Worm (Caenorhabditis elegans) whole organism, young adult: ENCODE data around the gene mars-1.
A peak's percentile ranks its signal among the peaks of the same experiment; 100 is the strongest.

Experiments used
- B0336.3 ChIP-seq: fragments of 200-800 bp; sonication (Bioruptor generic); IDR thresholded peaks from 2 replicates; pipeline ENCODE4 v1.3.6; 2022; ENCODE audit warnings: missing genetic modification characterization, missing compliant biosample characterization
- F23B12.7 ChIP-seq: sonication (generic microtip); optimal IDR thresholded peaks from 2 replicates; lab custom pipeline; 2017; ENCODE audit warnings: missing genetic modification characterization, mild to moderate bottlenecking, missing compliant biosample characterization, antibody characterized with exemption, moderate library complexity; ENCODE audit not compliant: insufficient read depth
- F39B2.1 ChIP-seq: fragments of 200-800 bp; sonication (Bioruptor generic); IDR thresholded peaks from 2 replicates; pipeline ENCODE4 v1.3.6; 2022; ENCODE audit warnings: missing genetic modification reagents, missing genetic modification characterization, missing compliant biosample characterization
- F52B5.7 ChIP-seq: sonication (generic microtip); optimal IDR thresholded peaks from 2 replicates; lab custom pipeline; 2016; ENCODE audit warnings: mild to moderate bottlenecking, missing genetic modification characterization, missing compliant biosample characterization
- F57C9.4 ChIP-seq: sonication (generic microtip); optimal IDR thresholded peaks from 2 replicates; lab custom pipeline; 2017; ENCODE audit warnings: mild to moderate bottlenecking, missing genetic modification characterization, missing compliant biosample characterization
- K11D2.4 ChIP-seq: fragments of 200-800 bp; sonication (Bioruptor generic); IDR thresholded peaks from 2 replicates; pipeline ENCODE4 v1.3.6; 2022; ENCODE audit warnings: missing genetic modification reagents, missing genetic modification characterization, missing compliant biosample characterization
- T26A5.8 ChIP-seq: sonication (generic microtip); optimal IDR thresholded peaks from 2 replicates; lab custom pipeline; 2016; ENCODE audit warnings: missing genetic modification characterization, missing compliant biosample characterization
- Y53F4B.3 ChIP-seq: fragments of 200-800 bp; sonication (Bioruptor generic); IDR thresholded peaks from 2 replicates; pipeline ENCODE4 v1.3.6; 2022; ENCODE audit warnings: missing genetic modification reagents, missing genetic modification characterization, missing compliant biosample characterization
- Y67H2A.10 ChIP-seq: fragments of 200-800 bp; sonication (Bioruptor generic); conservative IDR thresholded peaks from 2 replicates; pipeline ENCODE4 v1.3.6; 2022; ENCODE audit warnings: missing genetic modification reagents, missing genetic modification characterization, missing compliant biosample characterization
- Y79H2A.3 ChIP-seq: fragments of 200-800 bp; sonication (Bioruptor generic); conservative IDR thresholded peaks from 2 replicates; pipeline ENCODE4 v1.3.6; 2022; ENCODE audit warnings: missing genetic modification reagents, missing genetic modification characterization, missing compliant biosample characterization
- atf-7 ChIP-seq: sonication (generic microtip); optimal IDR thresholded peaks from 2 replicates; lab custom pipeline; 2017; ENCODE audit warnings: mild to moderate bottlenecking, missing genetic modification characterization, missing compliant biosample characterization
- ceh-100 ChIP-seq: fragments of 200-800 bp; sonication (Bioruptor generic); IDR thresholded peaks from 2 replicates; pipeline ENCODE4 v1.3.6; 2022; ENCODE audit warnings: missing genetic modification reagents, missing genetic modification characterization, missing compliant biosample characterization
- ceh-27 ChIP-seq: fragments of 200-800 bp; sonication (Bioruptor generic); optimal IDR thresholded peaks from 2 replicates; lab custom pipeline; 2018; ENCODE audit warnings: mild to moderate bottlenecking, missing genetic modification characterization, moderate library complexity, missing compliant biosample characterization
- ceh-40 ChIP-seq: fragments of 200-800 bp; sonication (Bioruptor generic); IDR thresholded peaks from 2 replicates; pipeline ENCODE4 v1.3.6; 2022; ENCODE audit warnings: missing genetic modification characterization, missing compliant biosample characterization
- ceh-79 ChIP-seq: sonication (generic microtip); optimal IDR thresholded peaks from 2 replicates; lab custom pipeline; 2017; ENCODE audit warnings: mild to moderate bottlenecking, missing genetic modification characterization, missing compliant biosample characterization
- dpff-1 ChIP-seq: sonication (generic microtip); optimal IDR thresholded peaks from 2 replicates; lab custom pipeline; 2017; ENCODE audit warnings: mild to moderate bottlenecking, missing genetic modification characterization, missing compliant biosample characterization
- egl-18 ChIP-seq: fragments of 200-800 bp; sonication (Bioruptor generic); IDR thresholded peaks from 2 replicates; pipeline ENCODE4 v1.3.6; 2022; ENCODE audit warnings: missing genetic modification reagents, missing genetic modification characterization, missing compliant biosample characterization
- egl-44 ChIP-seq: fragments of 200-800 bp; sonication (Bioruptor generic); IDR thresholded peaks from 2 replicates; pipeline ENCODE4 v1.3.6; 2022; ENCODE audit warnings: missing genetic modification reagents, missing genetic modification characterization, missing compliant biosample characterization
- egrh-3 ChIP-seq: fragments of 200-800 bp; sonication (Bioruptor generic); IDR thresholded peaks from 2 replicates; pipeline ENCODE4 v1.3.6; 2022; ENCODE audit warnings: missing genetic modification reagents, missing genetic modification characterization, missing compliant biosample characterization
- gei-17 ChIP-seq: fragments of 200-800 bp; sonication (Bioruptor generic); optimal IDR thresholded peaks from 2 replicates; lab custom pipeline; 2018; ENCODE audit warnings: mild to moderate bottlenecking, missing genetic modification characterization, missing compliant biosample characterization
- him-1 ChIP-seq: sonication (generic microtip); optimal IDR thresholded peaks from 2 replicates; lab custom pipeline; 2016; ENCODE audit warnings: missing genotype, missing genetic modification reagents, missing genetic modification characterization, missing compliant biosample characterization
- hrde-1 ChIP-seq: sonication (generic microtip); optimal IDR thresholded peaks from 2 replicates; lab custom pipeline; 2016; ENCODE audit warnings: missing genetic modification characterization, mild to moderate bottlenecking, missing compliant biosample characterization, moderate library complexity, missing genotype, missing genetic modification reagents, borderline replicate concordance
- let-607 ChIP-seq, 2 experiments: fragments of 200-800 bp in 1 of 2; sonication (Bioruptor generic) in 1 of 2; sonication (generic microtip) in 1 of 2; optimal IDR thresholded peaks; 2 replicates each; lab custom pipeline; 2016 to 2018; ENCODE audit warnings: mild to moderate bottlenecking in 2 of 2, missing compliant biosample characterization in 2 of 2, missing genetic modification characterization in 2 of 2, moderate library complexity in 2 of 2, missing genotype in 1 of 2
- lin-40 ChIP-seq: sonication (generic microtip); optimal IDR thresholded peaks from 2 replicates; lab custom pipeline; 2016; ENCODE audit warnings: missing genetic modification characterization, mild to moderate bottlenecking, missing compliant biosample characterization, missing genotype, missing genetic modification reagents
- madf-8 ChIP-seq: fragments of 200-800 bp; sonication (Bioruptor generic); conservative IDR thresholded peaks from 2 replicates; pipeline ENCODE4 v1.3.6; 2022; ENCODE audit warnings: missing genetic modification reagents, missing genetic modification characterization, missing compliant biosample characterization
- mes-4 ChIP-seq: sonication (generic microtip); optimal IDR thresholded peaks from 2 replicates; lab custom pipeline; 2016; ENCODE audit warnings: missing genotype, missing genetic modification characterization, missing compliant biosample characterization
- mxl-1 ChIP-seq: sonication (generic microtip); optimal IDR thresholded peaks from 2 replicates; lab custom pipeline; 2016; ENCODE audit warnings: missing genetic modification characterization, missing compliant biosample characterization
- nfya-1 ChIP-seq: sonication (generic microtip); optimal IDR thresholded peaks from 2 replicates; lab custom pipeline; 2017; ENCODE audit warnings: antibody characterized with exemption, missing compliant biosample characterization, missing genetic modification characterization, borderline replicate concordance; ENCODE audit not compliant: insufficient read depth
- nfya-2 ChIP-seq: fragments of 200-800 bp; sonication (Bioruptor generic); IDR thresholded peaks from 2 replicates; pipeline ENCODE4 v1.3.6; 2022; ENCODE audit warnings: missing genetic modification reagents, missing genetic modification characterization, missing compliant biosample characterization
- nhr-179 ChIP-seq: sonication (generic microtip); optimal IDR thresholded peaks from 2 replicates; lab custom pipeline; 2016; ENCODE audit warnings: mild to moderate bottlenecking, missing genetic modification characterization, missing compliant biosample characterization
- nhr-27 ChIP-seq: fragments of 200-800 bp; sonication (Bioruptor generic); optimal IDR thresholded peaks from 2 replicates; lab custom pipeline; 2018; ENCODE audit warnings: mild to moderate bottlenecking, missing genetic modification characterization, moderate library complexity, missing compliant biosample characterization
- repo-1 ChIP-seq: sonication (generic microtip); optimal IDR thresholded peaks from 2 replicates; lab custom pipeline; 2017; ENCODE audit warnings: mild to moderate bottlenecking, missing genetic modification characterization, missing compliant biosample characterization
- sdz-38 ChIP-seq: sonication (generic microtip); optimal IDR thresholded peaks from 2 replicates; lab custom pipeline; 2016; ENCODE audit warnings: missing genotype, missing genetic modification characterization, missing compliant biosample characterization
- snpc-1.3 ChIP-seq: sonication (generic microtip); optimal IDR thresholded peaks from 2 replicates; lab custom pipeline; 2017; ENCODE audit warnings: missing genetic modification characterization, mild to moderate bottlenecking, missing compliant biosample characterization, antibody characterized with exemption, moderate library complexity, missing genotype, missing genetic modification reagents; ENCODE audit not compliant: insufficient read depth
- snpc-3.4 ChIP-seq: sonication (generic microtip); optimal IDR thresholded peaks from 2 replicates; lab custom pipeline; 2017; ENCODE audit warnings: missing genetic modification characterization, mild to moderate bottlenecking, missing compliant biosample characterization, antibody characterized with exemption, moderate library complexity, missing genotype, missing genetic modification reagents
- tlf-1 ChIP-seq: fragments of 200-800 bp; sonication (Bioruptor generic); optimal IDR thresholded peaks from 2 replicates; lab custom pipeline; 2018; ENCODE audit warnings: mild to moderate bottlenecking, missing genetic modification characterization, missing compliant biosample characterization
- unc-62 ChIP-seq: fragments of 150-350 bp; optimal IDR thresholded peaks from 2 replicates; lab custom pipeline; 2014; ENCODE audit warnings: missing biosample characterization, missing genetic modification reagents, missing genetic modification characterization
- xnd-1 ChIP-seq: sonication (generic microtip); optimal IDR thresholded peaks from 2 replicates; lab custom pipeline; 2016; ENCODE audit warnings: missing genotype, missing genetic modification reagents, missing genetic modification characterization, missing compliant biosample characterization
- zim-3 ChIP-seq: sonication (generic microtip); optimal IDR thresholded peaks from 2 replicates; lab custom pipeline; 2017; ENCODE audit warnings: mild to moderate bottlenecking, missing genetic modification characterization, moderate library complexity, missing compliant biosample characterization
- ztf-18 ChIP-seq: sonication (generic microtip); optimal IDR thresholded peaks from 2 replicates; lab custom pipeline; 2016; ENCODE audit warnings: missing genotype, mild to moderate bottlenecking, missing genetic modification characterization, missing compliant biosample characterization
- ztf-22 ChIP-seq: fragments of 200-800 bp; sonication (Bioruptor generic); optimal IDR thresholded peaks from 2 replicates; lab custom pipeline; 2018; ENCODE audit warnings: mild to moderate bottlenecking, missing genetic modification characterization, moderate library complexity, missing compliant biosample characterization
- ztf-26 ChIP-seq: sonication (generic microtip); optimal IDR thresholded peaks from 2 replicates; lab custom pipeline; 2017; ENCODE audit warnings: missing genetic modification characterization, missing compliant biosample characterization
- ztf-28 ChIP-seq: fragments of 200-800 bp; sonication (Bioruptor generic); IDR thresholded peaks from 2 replicates; pipeline ENCODE4 v1.3.6; 2022; ENCODE audit warnings: missing genetic modification reagents, missing genetic modification characterization, missing compliant biosample characterization

mars-1 gene

ce11 chrIV:11594191-11594673 lies 41.1 kb downstream of the mars-1 start, which contains the start of gene mig-38 (continued):
- TF ChIP-seq gei-17 (GFP tag; lab: Kevin White, UChicago) = peak; percentile 32
- TF ChIP-seq dpff-1 (tag; lab: Kevin White, UChicago) = no peak
- no peak for TF ChIP-seq Y53F4B.3 (GFP tag; lab: Robert Waterston, UW)
- TF ChIP-seq zim-3 (tag; lab: Kevin White, UChicago) = no peak
- TF ChIP-seq lin-40 (tag; lab: Kevin White, UChicago) = peak; percentile 52
- TF ChIP-seq F23B12.7 = peak; percentile 53

- TF ChIP-seq sdz-38 (no peak), snpc-1.3 (no peak), him-1 (tag; lab: Kevin White, UChicago) (no peak), nhr-179 (tag; lab: Kevin White, UChicago) (no peak), ceh-79 (tag; lab: Kevin White, UChicago) (no peak), snpc-3.4 (tag; lab: Kevin White, UChicago) (no peak), tlf-1 (GFP tag; lab: Kevin White, UChicago) (peak; percentile 48), egl-44 (peak; percentile 64; the same call in 1 of the 2 replicates), Y67H2A.10 (GFP tag; lab: Robert Waterston, UW) (0 out of 2 replicates have a peak, but pooled peaks have one; percentile 37), mxl-1 (no peak), let-607 (tag; optimal IDR thresholded peaks at IDR 0.05; lab: Kevin White, UChicago) (peak in 1 of 2 experiments; percentile 52), K11D2.4 (GFP tag; lab: Robert Waterston, UW) (peak; percentile 61), nfya-2 (GFP tag; lab: Robert Waterston, UW) (0 out of 2 replicates have a peak, but pooled peaks have one; percentile 10), gei-17 (GFP tag; lab: Kevin White, UChicago) (no peak), hrde-1 (tag; lab: Kevin White, UChicago) (no peak), B0336.3 (GFP tag; lab: Robert Waterston, UW) (peak; percentile 26), unc-62 (GFP tag; lab: Kevin White, UChicago) (no peak), repo-1 (tag; lab: Kevin White, UChicago) (peak; percentile 87), ceh-40 (GFP tag; lab: Robert Waterston, UW) (0 out of 2 replicates have a peak, but pooled peaks have one; percentile 52), ztf-26 (peak; percentile 51), F57C9.4 (tag; lab: Kevin White, UChicago) (no peak), F23B12.7 (no peak), F52B5.7 (no peak), mes-4 (tag; lab: Kevin White, UChicago) (no peak), egl-18 (GFP tag; lab: Robert Waterston, UW) (0 out of 2 replicates have a peak, but pooled peaks have one; percentile 40), ceh-100 (GFP tag; lab: Robert Waterston, UW) (no peak; the same call in none of the 2 replicates), ztf-28 (no peak), ztf-22 (GFP tag; lab: Kevin White, UChicago) (peak; percentile 34), madf-8 (GFP tag; lab: Robert Waterston, UW) (no peak), nhr-27 (tag; lab: Kevin White, UChicago) (no peak), ztf-18 (tag; lab: Kevin White, UChicago) (peak; percentile 2), T26A5.8 (no peak), ceh-27 (peak; percentile 94), xnd-1 (tag; lab: Kevin White, UChicago) (no peak), nfya-1 (tag; lab: Kevin White, UChicago) (no peak), F39B2.1 (no peak), Y79H2A.3 (no peak), egrh-3 (GFP tag; lab: Robert Waterston, UW) (no peak), zim-3 (tag; lab: Kevin White, UChicago) (no peak), atf-7 (tag; lab: Kevin White, UChicago) (peak; percentile 42)
Measured at ce11 chrIV:11593415-11594190, 41.7 kb downstream of the mars-1 start, which contains the start of gene F40F11.3. F40F11.3 (minus strand) TSS chrIV:11594003.
